Fruit fly (Drosophila melanogaster): ENCODE data around the gene Imp.

Imp gene

dm6 chrX:10745590-10745953 lies 78.5 kb downstream of the Imp start:
- TF ChIP-seq CG17801 (GFP tag; optimal IDR thresholded peaks at IDR 0.05; ENCODE audit: partially characterized antibody): no peak

dm6 chrX:10744773-10745589 lies 79.1 kb downstream of the Imp start, which contains the start of gene stx:
Gene stx, minus strand, starts transcription at chrX:10744943.
- TF ChIP-seq CG17801 (GFP tag; optimal IDR thresholded peaks at IDR 0.05; ENCODE audit: partially characterized antibody): peak; percentile 19

- TF ChIP-seq CG17801 (GFP tag; optimal IDR thresholded peaks at IDR 0.05; ENCODE audit: partially characterized antibody): no peak
Observed at dm6 chrX:10744315-10744767, 79.7 kb downstream of the Imp start, which contains the start of gene ras. Gene ras, plus strand, starts transcription at chrX:10744502.

dm6 chrX:10743825-10744224 lies 80.3 kb downstream of the Imp start:
- no peak for TF ChIP-seq CG17801 (GFP tag; optimal IDR thresholded peaks at IDR 0.05; ENCODE audit: partially characterized antibody)

- peak; percentile 16 for TF ChIP-seq CG17801 (GFP tag; optimal IDR thresholded peaks at IDR 0.05; ENCODE audit: partially characterized antibody)
Observed at dm6 chrX:10742578-10742976, 81.5 kb downstream of the Imp start.

dm6 chrX:10741754-10742577 lies 82.1 kb downstream of the Imp start:
- no peak for TF ChIP-seq CG17801 (GFP tag; optimal IDR thresholded peaks at IDR 0.05; ENCODE audit: partially characterized antibody)

dm6 chrX:10740953-10741500 lies 83.0 kb downstream of the Imp start:
- TF ChIP-seq CG17801 (GFP tag; optimal IDR thresholded peaks at IDR 0.05; ENCODE audit: partially characterized antibody): no peak

- TF ChIP-seq CG17801 (GFP tag; optimal IDR thresholded peaks at IDR 0.05; ENCODE audit: partially characterized antibody): no peak
Observed at dm6 chrX:10739614-10740436, 84.3 kb downstream of the Imp start.

dm6 chrX:10738835-10739371 lies 85.2 kb downstream of the Imp start:
- TF ChIP-seq CG17801 (GFP tag; optimal IDR thresholded peaks at IDR 0.05; ENCODE audit: partially characterized antibody): no peak

- TF ChIP-seq CG17801 (GFP tag; optimal IDR thresholded peaks at IDR 0.05; ENCODE audit: partially characterized antibody): no peak
Observed at dm6 chrX:10738151-10738430, 86.0 kb downstream of the Imp start.

Measured in ovary, adult (tissue).